Worm (Caenorhabditis elegans) whole organism, L2 larva: ENCODE results near the gene ztf-17.

Experiments
- skn-1 ChIP-seq: sonication (generic microtip); optimal IDR thresholded peaks from 2 replicates; lab custom pipeline; 2017; ENCODE audit warnings: missing biosample characterization, missing genetic modification characterization
- snpc-4 ChIP-seq: fragments of 150-350 bp; optimal IDR thresholded peaks from 2 replicates; lab custom pipeline; 2014; ENCODE audit warnings: missing biosample characterization, missing genetic modification characterization
- unc-55 ChIP-seq: fragments of 150-350 bp; sonication (generic microtip); optimal IDR thresholded peaks from 3 replicates; lab custom pipeline; 2014; ENCODE audit warnings: missing biosample characterization, missing genetic modification reagents, missing genetic modification characterization
- unc-62 ChIP-seq: fragments of 150-350 bp; optimal IDR thresholded peaks from 2 replicates; lab custom pipeline; 2014; ENCODE audit warnings: missing biosample characterization, missing genetic modification reagents, missing genetic modification characterization
- zag-1 ChIP-seq: fragments of 150-350 bp; optimal IDR thresholded peaks from 2 replicates; lab custom pipeline; 2014; ENCODE audit warnings: missing biosample characterization, missing genetic modification characterization
- ztf-11 ChIP-seq: sonication (generic microtip); optimal IDR thresholded peaks from 2 replicates; lab custom pipeline; 2017; ENCODE audit warnings: missing biosample characterization, missing genetic modification characterization

DNA sequence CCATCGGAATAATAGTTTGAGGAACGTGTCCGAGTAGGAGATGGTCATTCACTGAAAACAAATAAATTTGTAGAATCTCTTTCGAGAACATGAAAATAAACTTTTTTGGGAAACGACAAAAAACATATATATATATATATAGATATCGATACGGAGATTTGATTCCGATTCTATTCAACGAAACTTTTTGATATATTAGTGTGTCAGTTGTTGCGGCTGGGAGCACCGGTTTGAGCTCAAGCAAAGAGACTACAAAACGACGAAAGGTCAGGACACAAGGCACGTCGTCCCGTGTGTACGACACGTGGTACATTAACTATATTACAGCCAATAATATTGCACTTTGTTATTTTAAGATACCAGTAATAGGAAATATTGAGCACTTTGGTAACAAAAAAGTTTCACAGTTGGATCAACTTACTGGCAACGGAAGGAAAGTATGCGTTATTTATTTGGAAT is 37.6 kb upstream of the ztf-17 start, which contains the start of gene best-23:
- TF ChIP-seq unc-62 (no peak), snpc-4 (no peak), skn-1 (tag; lab: Kevin White, UChicago) (no peak), ztf-11 (tag; lab: Kevin White, UChicago) (no peak), zag-1 (tag; lab: Kevin White, UChicago) (no peak), unc-55 (GFP tag; lab: Kevin White, UChicago) (no peak)
